Fruit fly (Drosophila melanogaster) whole organism, pupa: ENCODE results near the gene ClC-c.

Experiments used
- CG10348 ChIP-seq: fragments of 200-800 bp; sonication (Bioruptor generic); IDR thresholded peaks from 2 replicates; pipeline ENCODE4 v1.3.6; 2022; ENCODE audit warnings: missing biosample characterization, missing genetic modification characterization
- CG12605 ChIP-seq: fragments of 200-800 bp; sonication (Bioruptor generic); IDR thresholded peaks from 2 replicates; pipeline ENCODE4 v1.3.6; 2022; ENCODE audit warnings: missing biosample characterization, missing genetic modification characterization
- CG13204 ChIP-seq: fragments of 200-800 bp; sonication (Bioruptor generic); optimal IDR thresholded peaks from 2 replicates; lab custom pipeline; 2018; ENCODE audit warnings: missing biosample characterization, mild to moderate bottlenecking, missing genetic modification characterization, moderate library complexity
- CG14655 ChIP-seq: fragments of 200-800 bp; sonication (Bioruptor generic); optimal IDR thresholded peaks from 3 replicates; lab custom pipeline; 2017; ENCODE audit warnings: mild to moderate bottlenecking, missing biosample characterization, missing genetic modification reagents, missing genetic modification characterization
- CG15710 ChIP-seq: fragments of 200-800 bp; sonication (Bioruptor generic); optimal IDR thresholded peaks from 2 replicates; lab custom pipeline; 2018; ENCODE audit warnings: missing biosample characterization, mild to moderate bottlenecking, missing genetic modification characterization, moderate library complexity
- CG17806 ChIP-seq: fragments of 200-800 bp; sonication (Bioruptor generic); optimal IDR thresholded peaks from 2 replicates; lab custom pipeline; 2018; ENCODE audit warnings: missing biosample characterization, mild to moderate bottlenecking, missing genetic modification characterization, moderate library complexity
- CG32121 ChIP-seq: fragments of 200-800 bp; sonication (Bioruptor generic); IDR thresholded peaks from 2 replicates; pipeline ENCODE4 v1.3.6; 2022; ENCODE audit warnings: missing biosample characterization, missing genetic modification characterization
- CG34367 ChIP-seq: fragments of 200-800 bp; sonication (Bioruptor generic); optimal IDR thresholded peaks from 2 replicates; lab custom pipeline; 2018; ENCODE audit warnings: missing biosample characterization, mild to moderate bottlenecking, missing genetic modification characterization
- CG4496 ChIP-seq: fragments of 200-800 bp; sonication (Bioruptor generic); IDR thresholded peaks from 3 replicates; pipeline ENCODE4 v1.3.6; 2022; ENCODE audit warnings: missing biosample characterization, missing genetic modification characterization
- CG8159 ChIP-seq: fragments of 200-800 bp; sonication (Bioruptor generic); optimal IDR thresholded peaks from 3 replicates; lab custom pipeline; 2018; ENCODE audit warnings: missing biosample characterization, mild to moderate bottlenecking, missing genetic modification characterization, moderate library complexity
- CG8301 ChIP-seq: fragments of 200-800 bp; sonication (Bioruptor generic); optimal IDR thresholded peaks from 2 replicates; lab custom pipeline; 2018; ENCODE audit warnings: missing biosample characterization, mild to moderate bottlenecking, missing genetic modification characterization
- CG9948 ChIP-seq: fragments of 200-800 bp; sonication (Bioruptor generic); optimal IDR thresholded peaks from 2 replicates; lab custom pipeline; 2018; ENCODE audit warnings: missing biosample characterization, mild to moderate bottlenecking, missing genetic modification characterization, moderate library complexity
- D1 ChIP-seq: fragments of 200-800 bp; sonication (Bioruptor generic); optimal IDR thresholded peaks from 2 replicates; lab custom pipeline; 2018; ENCODE audit warnings: missing biosample characterization, mild to moderate bottlenecking, missing genetic modification characterization, moderate library complexity
- EcR ChIP-seq: fragments of 200-800 bp; sonication (Bioruptor generic); optimal IDR thresholded peaks from 3 replicates; lab custom pipeline; 2019; ENCODE audit warnings: missing biosample characterization, missing genetic modification characterization, mild to moderate bottlenecking, moderate library complexity, missing genetic modification reagents
- Ets98B ChIP-seq: fragments of 200-800 bp; sonication (Bioruptor generic); IDR thresholded peaks from 2 replicates; pipeline ENCODE4 v1.3.6; 2022; ENCODE audit warnings: missing biosample characterization, missing genetic modification characterization
- Pif1A ChIP-seq: fragments of 200-800 bp; sonication (Bioruptor generic); optimal IDR thresholded peaks from 3 replicates; lab custom pipeline; 2016; ENCODE audit warnings: missing biosample characterization, missing genetic modification characterization
- Pif1B ChIP-seq: fragments of 200-800 bp; sonication (Bioruptor generic); optimal IDR thresholded peaks from 3 replicates; lab custom pipeline; 2016; ENCODE audit warnings: missing biosample characterization, missing genetic modification characterization
- Snoo ChIP-seq: fragments of 200-800 bp; sonication (Bioruptor generic); optimal IDR thresholded peaks from 3 replicates; lab custom pipeline; 2017; ENCODE audit warnings: missing biosample characterization, mild to moderate bottlenecking, missing genetic modification characterization, inconsistent platforms
- fd96Ca ChIP-seq: fragments of 200-800 bp; sonication (Bioruptor generic); IDR thresholded peaks from 3 replicates; pipeline ENCODE4 v1.3.6; 2022; ENCODE audit warnings: missing biosample characterization, missing genetic modification characterization
- gl ChIP-seq: fragments of 200-800 bp; sonication (Bioruptor generic); optimal IDR thresholded peaks from 2 replicates; lab custom pipeline; 2018; ENCODE audit warnings: missing biosample characterization, mild to moderate bottlenecking, missing genetic modification characterization
- rn ChIP-seq: fragments of 200-800 bp; sonication (Bioruptor generic); IDR thresholded peaks from 2 replicates; pipeline ENCODE4 v1.3.6; 2022; ENCODE audit warnings: missing biosample characterization, missing genetic modification characterization

The ClC-c gene

dm6 chr3L:16137779-16138178 lies 47.5 kb downstream of the ClC-c start, which contains the start of gene CG5157:
Gene CG5157, minus strand, starts transcription at chr3L:16137879.
- TF ChIP-seq CG4496 (no peak), D1 (tag; lab: Kevin White, UChicago) (no peak), CG14655 (no peak), CG32121 (GFP tag; lab: Robert Waterston, UW) (no peak)

DNA sequence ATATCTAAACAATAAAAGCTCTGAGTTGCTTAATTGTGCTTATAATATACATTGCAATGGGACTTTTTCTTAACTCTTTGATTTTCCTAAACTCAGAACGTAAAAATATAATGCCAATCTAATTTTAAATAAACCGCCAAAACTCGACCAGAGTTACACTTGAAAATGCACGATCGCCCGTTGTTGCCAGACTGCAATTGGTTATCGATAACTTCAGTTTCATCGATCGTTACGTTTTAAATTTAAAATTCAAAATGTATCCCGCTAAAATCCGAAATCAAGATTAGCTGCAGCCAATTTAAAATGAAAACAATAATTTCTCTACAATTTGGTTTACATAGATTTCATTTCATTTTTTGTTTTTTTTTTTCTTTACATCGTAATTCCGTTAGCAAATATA lies 48.9 kb downstream of the ClC-c start:
- no peak for TF ChIP-seq CG8301

- TF ChIP-seq CG4496 (no peak), CG13204 (GFP tag; lab: Kevin White, UChicago) (no peak), Snoo (tag; lab: Kevin White, UChicago) (no peak), Ets98B (GFP tag; lab: Robert Waterston, UW) (no peak), EcR (no peak), CG17806 (tag; lab: Kevin White, UChicago) (no peak), Pif1B (no peak), Pif1A (GFP tag; lab: Kevin White, UChicago) (no peak), D1 (tag; lab: Kevin White, UChicago) (no peak), CG12605 (no peak), CG32121 (GFP tag; lab: Robert Waterston, UW) (no peak), CG15710 (tag; lab: Kevin White, UChicago) (no peak), CG14655 (no peak), CG8301 (no peak), CG10348 (GFP tag; lab: Robert Waterston, UW) (no peak), CG9948 (no peak)
- TF ChIP-seq, all 21 proteins: peak for 0
These were observed 51.3 kb downstream of the ClC-c start for dm6 chr3L:16141556-16141955.

DNA sequence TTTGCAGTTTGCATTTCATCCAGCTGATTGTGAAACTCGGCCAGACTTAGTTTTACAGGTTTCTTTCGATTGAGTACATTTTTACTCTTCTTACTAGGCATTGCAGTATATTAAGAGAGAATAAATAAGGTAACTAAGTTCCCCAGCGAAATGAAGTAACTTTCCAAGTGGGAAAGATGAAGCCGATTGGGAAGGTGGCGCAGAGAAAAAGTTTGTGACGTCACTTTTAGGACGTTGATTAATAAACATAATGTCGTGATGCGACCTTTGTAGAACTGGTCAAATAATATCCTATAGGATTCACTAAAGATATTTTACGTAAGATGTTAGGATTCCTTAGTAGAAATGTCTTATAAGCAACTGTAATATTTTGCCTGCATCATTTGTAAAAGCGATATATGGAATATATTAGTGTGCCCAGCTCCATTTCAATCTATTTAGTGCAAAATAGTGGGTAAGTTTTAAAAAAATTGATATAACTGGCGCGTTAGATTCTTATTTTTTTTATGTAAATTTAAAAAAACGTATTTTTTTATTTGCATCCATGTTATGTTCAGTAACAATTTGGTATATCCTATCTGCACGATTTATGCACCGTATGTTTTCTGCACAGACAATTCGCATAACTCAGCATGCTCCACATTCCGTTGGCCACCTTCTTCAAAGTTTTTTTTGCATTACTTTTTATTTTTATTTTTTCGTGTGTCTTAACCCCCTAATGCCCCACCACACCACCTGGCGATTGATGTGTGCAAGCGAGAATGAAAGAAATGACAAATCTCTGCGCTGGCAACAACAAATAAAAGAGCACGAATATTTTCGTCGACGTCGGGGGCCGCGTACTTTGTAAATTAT lies 53.7 kb downstream of the ClC-c start, which contains the start of gene CG32152:
Gene CG32152 (minus strand): TSS at position 352 of the 855 bp plus-strand sequence.
- no peak for TF ChIP-seq CG8159 (tag; lab: Kevin White, UChicago)
- TF ChIP-seq CG17806 (tag; lab: Kevin White, UChicago): no peak
- TF ChIP-seq CG4496: peak; percentile 65; the same call in 2 of the 3 replicates
- TF ChIP-seq Snoo (tag; lab: Kevin White, UChicago): no peak
- no peak for TF ChIP-seq D1 (tag; lab: Kevin White, UChicago)
- no peak for TF ChIP-seq CG9948
- TF ChIP-seq Ets98B (GFP tag; lab: Robert Waterston, UW): peak; percentile 55; the same call in 1 of the 2 replicates
- TF ChIP-seq CG14655: no peak
- no peak for TF ChIP-seq gl (tag; lab: Kevin White, UChicago)
- TF ChIP-seq Pif1A (GFP tag; lab: Kevin White, UChicago): no peak
- peak; percentile 81 for TF ChIP-seq CG32121 (GFP tag; lab: Robert Waterston, UW)
- TF ChIP-seq CG8301: no peak
- no peak for TF ChIP-seq rn (GFP tag; lab: Robert Waterston, UW)
- no peak for TF ChIP-seq CG13204 (GFP tag; lab: Kevin White, UChicago)
- no peak for TF ChIP-seq CG15710 (tag; lab: Kevin White, UChicago)
- TF ChIP-seq CG10348 (GFP tag; lab: Robert Waterston, UW): no peak
- no peak for TF ChIP-seq CG12605
- no peak for TF ChIP-seq EcR
- TF ChIP-seq fd96Ca (GFP tag; lab: Robert Waterston, UW): no peak
- TF ChIP-seq Pif1B: no peak
- no peak for TF ChIP-seq CG34367 (tag; lab: Kevin White, UChicago)

DNA sequence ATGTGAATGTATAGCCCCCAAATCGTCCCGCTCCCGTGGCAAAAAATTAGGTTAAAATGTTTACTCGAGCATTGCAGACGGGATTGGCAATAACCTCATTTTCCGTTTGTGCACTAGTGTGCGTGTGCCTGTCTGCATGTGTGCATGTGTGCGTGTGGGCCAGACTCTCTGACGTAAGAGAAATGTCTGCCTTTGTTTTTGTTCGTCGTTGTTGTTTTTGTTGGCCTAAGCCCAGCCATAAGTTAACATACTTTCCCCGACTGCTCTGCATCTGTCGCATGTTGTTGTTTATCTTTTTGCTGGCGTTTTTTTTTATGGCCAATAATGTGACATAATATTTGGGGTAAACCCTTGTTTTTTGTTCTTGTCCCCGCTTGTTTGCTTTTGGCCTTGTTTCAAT lies 55.0 kb downstream of the ClC-c start:
- TF ChIP-seq Snoo (tag; lab: Kevin White, UChicago) (peak; percentile 64), CG9948 (no peak)
